Fruit fly (Drosophila melanogaster) whole organism, embryonic: ENCODE results near the gene CG5781.

ENCODE experiments used
- ATbp ChIP-seq: fragments of 200-800 bp; sonication (Bioruptor generic); optimal IDR thresholded peaks from 2 replicates; lab custom pipeline; 2017; ENCODE audit warnings: missing biosample characterization, mild to moderate bottlenecking, missing genetic modification characterization, missing genetic modification reagents
- Asciz ChIP-seq: fragments of 200-800 bp; sonication (Bioruptor generic); optimal IDR thresholded peaks from 2 replicates; lab custom pipeline; 2017; ENCODE audit warnings: missing biosample characterization, mild to moderate bottlenecking, missing genetic modification characterization, missing genetic modification reagents
- C15 ChIP-seq: fragments of 200-800 bp; sonication (Bioruptor generic); IDR thresholded peaks from 3 replicates; pipeline ENCODE4 v1.3.6; 2022; ENCODE audit warnings: missing biosample characterization, missing genetic modification characterization
- CG10274 ChIP-seq: fragments of 200-800 bp; sonication (Bioruptor generic); optimal IDR thresholded peaks from 3 replicates; lab custom pipeline; 2017; ENCODE audit warnings: missing biosample characterization, mild to moderate bottlenecking, missing genetic modification characterization
- CG10565 ChIP-seq: fragments of 200-800 bp; sonication (Bioruptor generic); optimal IDR thresholded peaks from 3 replicates; lab custom pipeline; 2016; ENCODE audit warnings: missing biosample characterization, mild to moderate bottlenecking, missing genetic modification characterization
- CG11085 ChIP-seq: fragments of 200-800 bp; sonication (Bioruptor generic); IDR thresholded peaks from 2 replicates; pipeline ENCODE4 v1.3.6; 2022; ENCODE audit warnings: missing biosample characterization, missing genetic modification characterization
- CG11247 ChIP-seq: fragments of 200-800 bp; sonication (Bioruptor generic); IDR thresholded peaks from 2 replicates; pipeline ENCODE4 v1.3.6; 2022; ENCODE audit warnings: missing biosample characterization, missing genetic modification characterization
- CG12391 ChIP-seq: fragments of 200-800 bp; sonication (Bioruptor generic); optimal IDR thresholded peaks from 3 replicates; lab custom pipeline; 2018; ENCODE audit warnings: missing biosample characterization, mild to moderate bottlenecking, missing genetic modification characterization, moderate library complexity
- CG13624 ChIP-seq: fragments of 200-800 bp; sonication (Bioruptor generic); optimal IDR thresholded peaks from 2 replicates; lab custom pipeline; 2016; ENCODE audit warnings: missing biosample characterization, missing genetic modification characterization
- CG14965 ChIP-seq: fragments of 200-800 bp; sonication (Bioruptor generic); optimal IDR thresholded peaks from 2 replicates; lab custom pipeline; 2016; ENCODE audit warnings: missing biosample characterization, missing genetic modification characterization, borderline replicate concordance
- CG17186 ChIP-seq: fragments of 200-800 bp; sonication (Bioruptor generic); optimal IDR thresholded peaks from 3 replicates; lab custom pipeline; 2017; ENCODE audit warnings: missing biosample characterization, missing genetic modification reagents, missing genetic modification characterization
- CG3065 ChIP-seq: fragments of 200-800 bp; sonication (Bioruptor generic); optimal IDR thresholded peaks from 2 replicates; lab custom pipeline; 2016; ENCODE audit warnings: missing biosample characterization, missing genetic modification characterization
- CG3163 ChIP-seq: fragments of 200-800 bp; sonication (Bioruptor generic); optimal IDR thresholded peaks from 3 replicates; lab custom pipeline; 2016; ENCODE audit warnings: missing biosample characterization, missing genetic modification characterization
- CG5245 ChIP-seq: fragments of 200-800 bp; sonication (Bioruptor generic); optimal IDR thresholded peaks from 3 replicates; lab custom pipeline; 2016; ENCODE audit warnings: missing biosample characterization, missing genetic modification characterization
- CG6765 ChIP-seq: fragments of 200-800 bp; sonication (Bioruptor generic); optimal IDR thresholded peaks from 3 replicates; lab custom pipeline; 2017; ENCODE audit warnings: missing biosample characterization, mild to moderate bottlenecking, missing genetic modification characterization
- CHES-1-like ChIP-seq: fragments of 200-800 bp; sonication (Bioruptor generic); optimal IDR thresholded peaks from 2 replicates; lab custom pipeline; 2016; ENCODE audit warnings: missing biosample characterization, missing genetic modification characterization
- CoRest ChIP-seq: fragments of 200-800 bp; sonication (Bioruptor generic); optimal IDR thresholded peaks from 3 replicates; lab custom pipeline; 2018; ENCODE audit warnings: missing biosample characterization, mild to moderate bottlenecking, missing genetic modification characterization, moderate library complexity
- Dbx ChIP-seq: fragments of 200-800 bp; sonication (Bioruptor generic); IDR thresholded peaks from 3 replicates; pipeline ENCODE4 v1.3.6; 2022; ENCODE audit warnings: missing biosample characterization, missing genetic modification characterization
- ERR ChIP-seq: fragments of 200-800 bp; sonication (Bioruptor generic); optimal IDR thresholded peaks from 2 replicates; lab custom pipeline; 2016; ENCODE audit warnings: missing biosample characterization, missing genetic modification characterization
- Ets65A ChIP-seq: fragments of 200-800 bp; sonication (Bioruptor generic); peaks from one replicate; lab custom pipeline; 2016; ENCODE audit warnings: missing biosample characterization, missing genetic modification characterization
- Gug ChIP-seq: fragments of 200-800 bp; sonication (Bioruptor generic); IDR thresholded peaks from 4 replicates; pipeline ENCODE4 v1.3.6; 2022; ENCODE audit warnings: missing biosample characterization, missing genetic modification characterization
- H2.0 ChIP-seq: fragments of 200-800 bp; sonication (Bioruptor generic); IDR thresholded peaks from 2 replicates; pipeline ENCODE4 v1.3.6; 2022; ENCODE audit warnings: missing biosample characterization, missing genetic modification characterization
- HLHmδ ChIP-seq: fragments of 200-800 bp; sonication (Bioruptor generic); optimal IDR thresholded peaks from 2 replicates; lab custom pipeline; 2018; ENCODE audit warnings: missing biosample characterization, mild to moderate bottlenecking, missing genetic modification characterization, moderate library complexity
- Hand ChIP-seq: fragments of 200-800 bp; sonication (Bioruptor generic); optimal IDR thresholded peaks from 2 replicates; lab custom pipeline; 2017; ENCODE audit warnings: mild to moderate bottlenecking, missing biosample characterization, missing genetic modification reagents, missing genetic modification characterization
- Mrtf ChIP-seq: fragments of 200-800 bp; sonication (Bioruptor generic); IDR thresholded peaks from 3 replicates; pipeline ENCODE4 v1.3.6; 2022; ENCODE audit warnings: missing biosample characterization, missing genetic modification characterization
- Myb ChIP-seq: fragments of 200-800 bp; sonication (Bioruptor generic); optimal IDR thresholded peaks from 2 replicates; lab custom pipeline; 2016; ENCODE audit warnings: missing biosample characterization, missing genetic modification characterization
- Poxn ChIP-seq: fragments of 200-800 bp; sonication (Bioruptor generic); IDR thresholded peaks from 2 replicates; pipeline ENCODE4 v1.3.6; 2022; ENCODE audit warnings: missing biosample characterization, missing genetic modification characterization
- Sin3A ChIP-seq: fragments of >200 bp; optimal IDR thresholded peaks from 2 replicates; lab custom pipeline; 2018
- Trl ChIP-seq, 3 experiments: fragments of >200 bp in 2 of 3; fragments of 200-800 bp in 1 of 3; sonication (Bioruptor generic) in 1 of 3; optimal IDR thresholded peaks; 2 replicates in 1 of 3; 3 replicates in 2 of 3; lab custom pipeline; 2016 to 2017; ENCODE audit warnings: missing biosample characterization in 1 of 3, missing genetic modification characterization in 1 of 3
- bab2 ChIP-seq: fragments of 200-800 bp; sonication (Bioruptor generic); optimal IDR thresholded peaks from 2 replicates; lab custom pipeline; 2016; ENCODE audit warnings: missing biosample characterization, missing genetic modification characterization
- chm ChIP-seq: fragments of 200-800 bp; sonication (Bioruptor generic); IDR thresholded peaks from 2 replicates; pipeline ENCODE4 v1.3.6; 2022; ENCODE audit warnings: missing biosample characterization, missing genetic modification characterization
- cwo ChIP-seq: fragments of 200-800 bp; sonication (Bioruptor generic); optimal IDR thresholded peaks from 3 replicates; lab custom pipeline; 2017; ENCODE audit warnings: missing biosample characterization, missing genetic modification characterization, mild to moderate bottlenecking, moderate library complexity, missing genetic modification reagents
- dan ChIP-seq: fragments of 200-800 bp; sonication (Bioruptor generic); IDR thresholded peaks from 2 replicates; pipeline ENCODE4 v1.3.6; 2022; ENCODE audit warnings: missing biosample characterization, missing genetic modification characterization
- dimm ChIP-seq: fragments of 200-800 bp; sonication (Bioruptor generic); IDR thresholded peaks from 2 replicates; pipeline ENCODE4 v1.3.6; 2022; ENCODE audit warnings: missing biosample characterization, missing genetic modification characterization
- fu2 ChIP-seq: fragments of 200-800 bp; sonication (Bioruptor generic); optimal IDR thresholded peaks from 2 replicates; lab custom pipeline; 2016; ENCODE audit warnings: missing biosample characterization, missing genetic modification characterization
- gsb ChIP-seq: fragments of 200-800 bp; sonication (Bioruptor generic); IDR thresholded peaks from 2 replicates; pipeline ENCODE4 v1.3.6; 2022; ENCODE audit warnings: missing biosample characterization, missing genetic modification characterization
- gsb-n ChIP-seq: fragments of 200-800 bp; sonication (Bioruptor generic); optimal IDR thresholded peaks from 3 replicates; lab custom pipeline; 2018; ENCODE audit warnings: missing biosample characterization, mild to moderate bottlenecking, missing genetic modification characterization
- ham ChIP-seq: fragments of 200-800 bp; sonication (Bioruptor generic); IDR thresholded peaks from 2 replicates; pipeline ENCODE4 v1.3.6; 2022; ENCODE audit warnings: missing biosample characterization, missing genetic modification characterization
- lola ChIP-seq, 3 experiments: fragments of >200 bp in 2 of 3; fragments of 200-800 bp in 1 of 3; sonication (Bioruptor generic) in 1 of 3; optimal IDR thresholded peaks; 2 replicates each; lab custom pipeline; 2017 to 2019; ENCODE audit warnings: missing biosample characterization in 3 of 3, missing genetic modification characterization in 3 of 3, mild to moderate bottlenecking in 1 of 3, moderate library complexity in 1 of 3
- mirr ChIP-seq: fragments of 200-800 bp; sonication (Bioruptor generic); optimal IDR thresholded peaks from 3 replicates; lab custom pipeline; 2018; ENCODE audit warnings: missing biosample characterization, mild to moderate bottlenecking, missing genetic modification characterization
- nerfin-1 ChIP-seq: fragments of 200-800 bp; sonication (Bioruptor generic); optimal IDR thresholded peaks from 3 replicates; lab custom pipeline; 2019; ENCODE audit warnings: missing biosample characterization, mild to moderate bottlenecking, missing genetic modification characterization, moderate library complexity
- nerfin-2 ChIP-seq: fragments of 200-800 bp; sonication (Bioruptor generic); IDR thresholded peaks from 2 replicates; pipeline ENCODE4 v1.3.6; 2022; ENCODE audit warnings: missing biosample characterization, missing genetic modification characterization; ENCODE audit not compliant: partially characterized antibody
- pfk ChIP-seq: fragments of 200-800 bp; sonication (Bioruptor generic); optimal IDR thresholded peaks from 2 replicates; lab custom pipeline; 2018; ENCODE audit warnings: missing biosample characterization, mild to moderate bottlenecking, missing genetic modification characterization, moderate library complexity
- psq ChIP-seq: fragments of 200-800 bp; sonication (Bioruptor generic); optimal IDR thresholded peaks from 2 replicates; lab custom pipeline; 2017; ENCODE audit warnings: missing biosample characterization, missing genetic modification characterization
- repo ChIP-seq: fragments of 200-800 bp; sonication (Bioruptor generic); optimal IDR thresholded peaks from 2 replicates; lab custom pipeline; 2016; ENCODE audit warnings: missing biosample characterization, missing genetic modification characterization
- tio ChIP-seq: fragments of 200-800 bp; sonication (Bioruptor generic); optimal IDR thresholded peaks from 2 replicates; lab custom pipeline; 2017; ENCODE audit warnings: missing biosample characterization, missing genetic modification characterization, inconsistent platforms
- trem ChIP-seq: fragments of 200-800 bp; optimal IDR thresholded peaks from 3 replicates; lab custom pipeline; 2019; ENCODE audit warnings: missing biosample characterization, mild to moderate bottlenecking, missing genetic modification characterization, moderate library complexity
- tx ChIP-seq: fragments of 200-800 bp; sonication (Bioruptor generic); optimal IDR thresholded peaks from 2 replicates; lab custom pipeline; 2016; ENCODE audit warnings: missing biosample characterization, missing genetic modification characterization
- yki ChIP-seq: fragments of >200 bp; optimal IDR thresholded peaks from 3 replicates; lab custom pipeline; 2018

Gene CG5781

dm6 chr2L:12720430-12721396 is 23.6 kb upstream of the CG5781 start (continued):
- no peak for TF ChIP-seq pfk (GFP tag; lab: Kevin White, UChicago)
- TF ChIP-seq CG5245 (GFP tag; lab: Kevin White, UChicago), result peak; percentile 4
- no peak for TF ChIP-seq psq (GFP tag; lab: Kevin White, UChicago)
- TF ChIP-seq dan (GFP tag; lab: Robert Waterston, UW), result no peak
- TF ChIP-seq Asciz (GFP tag; lab: Kevin White, UChicago), result peak; percentile 20
- TF ChIP-seq Poxn (GFP tag; lab: Robert Waterston, UW), result no peak
- TF ChIP-seq C15 (GFP tag; lab: Robert Waterston, UW), result 0 out of 3 replicates have a peak, but pooled peaks have one; percentile 8
- TF ChIP-seq Gug (GFP tag; lab: Robert Waterston, UW), result peak; percentile 67; the same call in 3 of the 4 replicates
- TF ChIP-seq CG3163 (GFP tag; lab: Kevin White, UChicago), result no peak
- no peak for TF ChIP-seq Sin3A (lab: Kevin White, UChicago)
- no peak for TF ChIP-seq ERR (GFP tag; lab: Kevin White, UChicago)
- TF ChIP-seq tio, result no peak
- no peak for TF ChIP-seq fu2 (GFP tag; lab: Kevin White, UChicago)
- no peak for TF ChIP-seq tx (GFP tag; lab: Kevin White, UChicago)
- TF ChIP-seq CoRest (tag; lab: Kevin White, UChicago), result peak; percentile 46
- peak; percentile 67 for TF ChIP-seq cwo (GFP tag; lab: Kevin White, UChicago)
- peak; percentile 20 for TF ChIP-seq ATbp (GFP tag; lab: Kevin White, UChicago)
- no peak for TF ChIP-seq Hand (GFP tag; lab: Kevin White, UChicago)
- TF ChIP-seq yki (lab: Kevin White, UChicago), result no peak
- TF ChIP-seq nerfin-2 (GFP tag; lab: Robert Waterston, UW), result no peak
- no peak for TF ChIP-seq ham
- TF ChIP-seq CG6765 (GFP tag; lab: Kevin White, UChicago), result peak; percentile 8
- peak; percentile 92 for TF ChIP-seq mirr (GFP tag; lab: Kevin White, UChicago)
- no peak for TF ChIP-seq dimm (GFP tag; lab: Robert Waterston, UW)
- no peak for TF ChIP-seq CG10565 (GFP tag; lab: Kevin White, UChicago)
- TF ChIP-seq HLHmδ (GFP tag; lab: Kevin White, UChicago), result no peak
- no peak for TF ChIP-seq lola (GFP tag; optimal IDR thresholded peaks at IDR 0.05; lab: Kevin White, UChicago)
- no peak for TF ChIP-seq CG14965 (GFP tag; lab: Kevin White, UChicago)
- TF ChIP-seq Ets65A (GFP tag; lab: Kevin White, UChicago), result peak; percentile 62
- peak; percentile 42; the same call in 1 of the 2 replicates for TF ChIP-seq CG11247 (GFP tag; lab: Robert Waterston, UW)
- TF ChIP-seq CG10274, result no peak
- TF ChIP-seq trem, result no peak
- peak; percentile 82 for TF ChIP-seq Dbx (GFP tag; lab: Robert Waterston, UW)
- TF ChIP-seq CG11085 (GFP tag; lab: Robert Waterston, UW), result no peak
- no peak for TF ChIP-seq CG3065 (GFP tag; lab: Kevin White, UChicago)
- TF ChIP-seq gsb-n (tag; lab: Kevin White, UChicago), result no peak
- 0 out of 2 replicates have a peak, but pooled peaks have one; percentile 7 for TF ChIP-seq H2.0
- peak; percentile 38 for TF ChIP-seq nerfin-1
- TF ChIP-seq repo, result no peak
- no peak for TF ChIP-seq CHES-1-like
- TF ChIP-seq Trl (optimal IDR thresholded peaks at IDR 0.05; lab: Kevin White, UChicago), result peak in 1 of 2 experiments; percentile 3
- no peak for TF ChIP-seq Trl (GFP tag; optimal IDR thresholded peaks at IDR 0.05; lab: Kevin White, UChicago)
- TF ChIP-seq Mrtf (GFP tag; lab: Robert Waterston, UW), result peak; percentile 30; the same call in 2 of the 3 replicates
- TF ChIP-seq CG13624, result peak; percentile 12
- 0 out of 2 replicates have a peak, but pooled peaks have one; percentile 9 for TF ChIP-seq gsb
- no peak for TF ChIP-seq CG17186
- TF ChIP-seq bab2 (GFP tag; lab: Kevin White, UChicago), result peak; percentile 10
- TF ChIP-seq chm (GFP tag; lab: Robert Waterston, UW), result no peak
- TF ChIP-seq CG12391 (tag; lab: Kevin White, UChicago), result peak; percentile 47
- no peak for TF ChIP-seq Myb (GFP tag; lab: Kevin White, UChicago)
